Worm (Caenorhabditis elegans) whole organism, L3 larva: ENCODE measurements around the gene tag-244.

ENCODE experiments used
- ZK546.5 ChIP-seq: sonication (generic microtip); optimal IDR thresholded peaks from 2 replicates; lab custom pipeline; 2017; ENCODE audit warnings: missing biosample characterization, missing genetic modification characterization
- ama-1 ChIP-seq: fragments of 150-350 bp; optimal IDR thresholded peaks from 2 replicates; lab custom pipeline; 2018
- ceh-16 ChIP-seq: sonication (generic microtip); optimal IDR thresholded peaks from 2 replicates; lab custom pipeline; 2017; ENCODE audit warnings: missing biosample characterization, missing genetic modification characterization
- ceh-9 ChIP-seq: sonication (generic microtip); optimal IDR thresholded peaks from 2 replicates; lab custom pipeline; 2018; ENCODE audit warnings: missing biosample characterization, missing genetic modification characterization
- daf-12 ChIP-seq: fragments of 150-350 bp; optimal IDR thresholded peaks from 2 replicates; lab custom pipeline; 2014; ENCODE audit warnings: missing biosample characterization, missing genetic modification reagents, missing genetic modification characterization
- egl-27 ChIP-seq: sonication (generic microtip); optimal IDR thresholded peaks from 4 replicates; lab custom pipeline; 2017; ENCODE audit warnings: missing biosample characterization, missing genetic modification reagents, missing genetic modification characterization
- egl-5 ChIP-seq: fragments of 150-350 bp; optimal IDR thresholded peaks from 2 replicates; lab custom pipeline; 2017; ENCODE audit warnings: missing biosample characterization, missing genetic modification reagents, missing genetic modification characterization, inconsistent platforms
- eor-1 ChIP-seq, 2 experiments: fragments of 150-350 bp; optimal IDR thresholded peaks; 2 replicates each; lab custom pipeline; 2014 to 2018; ENCODE audit warnings: missing biosample characterization in 2 of 2, missing genetic modification characterization in 2 of 2
- fkh-2 ChIP-seq: fragments of 150-350 bp; optimal IDR thresholded peaks from 2 replicates; lab custom pipeline; 2014; ENCODE audit warnings: missing biosample characterization, missing genetic modification reagents, missing genetic modification characterization
- lin-15B ChIP-seq: fragments of 150-350 bp; optimal IDR thresholded peaks from 2 replicates; lab custom pipeline; 2014; ENCODE audit warnings: missing biosample characterization, missing genetic modification characterization
- lin-39 ChIP-seq: fragments of 150-350 bp; optimal IDR thresholded peaks from 2 replicates; lab custom pipeline; 2018; ENCODE audit warnings: missing biosample characterization, missing genetic modification reagents, missing genetic modification characterization
- lsy-12 ChIP-seq: sonication (generic microtip); optimal IDR thresholded peaks from 2 replicates; lab custom pipeline; 2016; ENCODE audit warnings: mild to moderate bottlenecking, missing genetic modification characterization, missing compliant biosample characterization
- mml-1 ChIP-seq: fragments of 150-350 bp; sonication (generic microtip); optimal IDR thresholded peaks from 3 replicates; lab custom pipeline; 2014; ENCODE audit warnings: missing biosample characterization, missing genetic modification characterization
- nfya-1 ChIP-seq: sonication (generic microtip); optimal IDR thresholded peaks from 2 replicates; lab custom pipeline; 2017; ENCODE audit warnings: missing genetic modification characterization, mild to moderate bottlenecking, missing compliant biosample characterization, antibody characterized with exemption, moderate library complexity; ENCODE audit not compliant: insufficient read depth
- nhr-11 ChIP-seq: fragments of 150-350 bp; optimal IDR thresholded peaks from 2 replicates; lab custom pipeline; 2014; ENCODE audit warnings: missing biosample characterization, missing genetic modification characterization
- nhr-12 ChIP-seq: fragments of 150-350 bp; optimal IDR thresholded peaks from 2 replicates; lab custom pipeline; 2014; ENCODE audit warnings: missing biosample characterization, missing genetic modification characterization
- nhr-25 ChIP-seq: sonication (generic microtip); optimal IDR thresholded peaks from 2 replicates; lab custom pipeline; 2017; ENCODE audit warnings: missing biosample characterization, missing genetic modification characterization
- nhr-76 ChIP-seq: fragments of 150-350 bp; sonication (generic microtip); optimal IDR thresholded peaks from 5 replicates; lab custom pipeline; 2014; ENCODE audit warnings: missing biosample characterization, missing genetic modification characterization
- pha-4 ChIP-seq: fragments of 150-350 bp; optimal IDR thresholded peaks from 2 replicates; lab custom pipeline; 2014; ENCODE audit warnings: missing biosample characterization, missing genetic modification reagents, missing genetic modification characterization
- pqm-1 ChIP-seq: fragments of 150-350 bp; optimal IDR thresholded peaks from 2 replicates; lab custom pipeline; 2017; ENCODE audit warnings: missing biosample characterization, missing genetic modification characterization, inconsistent platforms
- snpc-4 ChIP-seq: fragments of 150-350 bp; optimal IDR thresholded peaks from 2 replicates; lab custom pipeline; 2014; ENCODE audit warnings: missing biosample characterization, missing genetic modification characterization
- tbx-2 ChIP-seq: sonication (generic microtip); optimal IDR thresholded peaks from 2 replicates; lab custom pipeline; 2016; ENCODE audit warnings: mild to moderate bottlenecking, missing genetic modification characterization, missing compliant biosample characterization
- zag-1 ChIP-seq: fragments of 150-350 bp; optimal IDR thresholded peaks from 2 replicates; lab custom pipeline; 2014; ENCODE audit warnings: missing biosample characterization, missing genetic modification characterization
- ztf-11 ChIP-seq: fragments of 150-350 bp; optimal IDR thresholded peaks from 2 replicates; lab custom pipeline; 2014; ENCODE audit warnings: missing biosample characterization, missing genetic modification characterization
- ztf-4 ChIP-seq: fragments of 150-350 bp; optimal IDR thresholded peaks from 2 replicates; lab custom pipeline; 2014; ENCODE audit warnings: missing biosample characterization, missing genetic modification characterization

Gene tag-244

DNA sequence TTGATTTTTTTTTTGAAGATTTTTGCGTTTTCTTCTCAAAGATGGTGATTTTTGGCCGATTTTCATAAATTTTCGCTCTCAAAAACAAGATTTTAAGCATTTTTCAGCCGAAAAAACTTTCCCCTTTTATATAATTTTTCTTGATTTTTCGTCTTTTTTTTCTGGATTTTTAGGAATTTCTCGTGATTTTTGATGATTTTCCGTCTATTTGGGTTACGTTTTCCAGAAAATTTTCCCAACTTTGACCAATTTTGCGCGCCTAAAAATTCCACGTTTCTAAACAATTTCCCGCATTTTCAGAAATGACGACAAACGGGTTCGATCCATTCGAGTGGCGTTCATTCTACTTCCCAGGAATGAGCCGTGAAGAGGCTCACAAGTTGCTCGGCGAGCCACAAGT is 46.3 kb downstream of the tag-244 start, which contains the start of gene ced-2:
TSS of gene ced-2 (plus strand) at position 301 of the 400 bp plus-strand sequence.
- TF ChIP-seq ceh-16 (tag; lab: Kevin White, UChicago) = no peak

DNA sequence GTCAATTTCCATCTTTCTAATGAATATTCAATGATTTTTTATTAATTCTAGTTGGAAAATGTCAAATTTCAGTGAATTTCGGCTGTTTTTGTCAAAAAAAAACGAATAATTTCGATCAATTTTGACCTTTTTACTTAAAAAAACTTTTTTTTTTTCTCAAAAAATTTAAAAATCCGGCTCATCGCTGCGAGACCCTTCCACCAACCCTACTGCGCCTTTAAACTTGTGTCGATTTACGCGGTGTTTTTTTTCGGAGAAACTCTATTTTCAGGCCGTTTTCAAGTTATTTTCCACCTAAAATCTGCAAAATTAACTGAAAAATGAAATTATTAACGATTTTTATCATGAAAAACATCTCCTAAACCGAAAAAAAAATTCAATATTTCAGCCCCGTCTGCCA is 50.1 kb downstream of the tag-244 start:
- TF ChIP-seq lsy-12 (tag; lab: Kevin White, UChicago) (no peak), ceh-9 (tag; lab: Kevin White, UChicago) (no peak), mml-1 (tag; lab: Kevin White, UChicago) (no peak), eor-1 (tag; optimal IDR thresholded peaks at IDR 0.05; lab: Kevin White, UChicago) (no peak), ceh-16 (tag; lab: Kevin White, UChicago) (no peak), nhr-11 (no peak), lin-15B (tag; lab: Kevin White, UChicago) (peak; percentile 18)

DNA sequence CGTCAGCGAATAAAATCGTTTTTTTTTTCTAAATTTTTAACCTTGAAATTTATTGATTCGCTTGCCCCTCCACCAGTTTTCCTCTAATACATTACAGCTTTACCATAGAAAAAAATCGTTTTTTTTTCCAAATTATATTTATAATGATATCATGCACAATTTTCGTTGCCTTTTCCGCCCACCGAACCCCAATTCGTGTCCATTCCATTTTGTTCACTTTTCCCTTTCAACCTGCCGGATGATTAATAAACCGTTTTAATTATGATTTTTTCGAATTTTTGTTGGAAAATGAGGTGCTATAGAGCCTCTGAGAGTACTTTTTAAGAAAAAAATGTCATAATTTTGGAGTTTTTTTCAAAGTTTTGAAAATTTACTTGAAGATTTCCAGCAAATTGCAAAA is 50.7 kb downstream of the tag-244 start, which contains the start of gene set-23:
TSS of gene set-23 (plus strand) at position 301 of the 400 bp plus-strand sequence.
- TF ChIP-seq nhr-25 (no peak), ztf-4 (tag; lab: Kevin White, UChicago) (no peak), snpc-4 (tag; lab: Kevin White, UChicago) (no peak), nhr-12 (tag; lab: Kevin White, UChicago) (no peak), pha-4 (tag; lab: Kevin White, UChicago) (no peak), tbx-2 (tag; lab: Kevin White, UChicago) (no peak), ama-1 (lab: Kevin White, UChicago) (no peak), daf-12 (tag; lab: Kevin White, UChicago) (no peak), mml-1 (tag; lab: Kevin White, UChicago) (no peak), egl-27 (tag; lab: Kevin White, UChicago) (no peak), egl-5 (tag; lab: Kevin White, UChicago) (no peak), pqm-1 (tag; lab: Kevin White, UChicago) (no peak), fkh-2 (no peak), ZK546.5 (no peak), nhr-76 (tag; lab: Kevin White, UChicago) (no peak), lin-39 (no peak), nfya-1 (tag; lab: Kevin White, UChicago) (no peak), ztf-11 (tag; lab: Kevin White, UChicago) (no peak), zag-1 (tag; lab: Kevin White, UChicago) (no peak)
